Worm (Caenorhabditis elegans) whole organism, young adult: ENCODE data around the gene Y119D3B.14.
A peak's percentile ranks its signal among the peaks of the same experiment; 100 is the strongest.

ENCODE experiments used
- B0019.2 ChIP-seq: fragments of 200-800 bp; sonication (Bioruptor generic); conservative IDR thresholded peaks from 2 replicates; pipeline ENCODE4 v1.3.6; 2022; ENCODE audit warnings: missing genetic modification reagents, missing genetic modification characterization, missing compliant biosample characterization
- C06A6.2 ChIP-seq: fragments of 200-800 bp; sonication (Bioruptor generic); conservative IDR thresholded peaks from 2 replicates; pipeline ENCODE4 v1.3.6; 2022; ENCODE audit warnings: missing genetic modification characterization, missing compliant biosample characterization
- D2030.7 ChIP-seq: fragments of 200-800 bp; sonication (Bioruptor generic); IDR thresholded peaks from 2 replicates; pipeline ENCODE4 v1.3.6; 2022; ENCODE audit warnings: missing genetic modification reagents, missing genetic modification characterization, missing compliant biosample characterization
- F33H1.4 ChIP-seq: fragments of 200-800 bp; sonication (Bioruptor generic); IDR thresholded peaks from 2 replicates; pipeline ENCODE4 v1.3.6; 2022; ENCODE audit warnings: missing genetic modification reagents, missing genetic modification characterization, missing compliant biosample characterization
- F37B4.10 ChIP-seq: fragments of 200-800 bp; sonication (Bioruptor generic); IDR thresholded peaks from 2 replicates; pipeline ENCODE4 v1.3.6; 2022; ENCODE audit warnings: missing genetic modification characterization, missing compliant biosample characterization
- F39B2.1 ChIP-seq: fragments of 200-800 bp; sonication (Bioruptor generic); IDR thresholded peaks from 2 replicates; pipeline ENCODE4 v1.3.6; 2022; ENCODE audit warnings: missing genetic modification reagents, missing genetic modification characterization, missing compliant biosample characterization
- F52B5.7 ChIP-seq: sonication (generic microtip); optimal IDR thresholded peaks from 2 replicates; lab custom pipeline; 2016; ENCODE audit warnings: mild to moderate bottlenecking, missing genetic modification characterization, missing compliant biosample characterization
- F55B11.4 ChIP-seq: sonication (generic microtip); optimal IDR thresholded peaks from 2 replicates; lab custom pipeline; 2016; ENCODE audit warnings: missing compliant biosample characterization, missing genetic modification characterization, borderline replicate concordance; ENCODE audit not compliant: insufficient read depth
- F57A8.1 ChIP-seq: fragments of 200-800 bp; sonication (Bioruptor generic); optimal IDR thresholded peaks from 2 replicates; lab custom pipeline; 2018; ENCODE audit warnings: mild to moderate bottlenecking, missing genetic modification characterization, moderate library complexity, missing compliant biosample characterization
- K12H6.12 ChIP-seq: fragments of 200-800 bp; sonication (Bioruptor generic); optimal IDR thresholded peaks from 2 replicates; lab custom pipeline; 2018; ENCODE audit warnings: mild to moderate bottlenecking, missing genetic modification characterization, missing compliant biosample characterization
- T07F8.4 ChIP-seq: sonication (generic microtip); optimal IDR thresholded peaks from 2 replicates; lab custom pipeline; 2016; ENCODE audit warnings: mild to moderate bottlenecking, missing genetic modification characterization, moderate library complexity, missing compliant biosample characterization
- T26A5.8 ChIP-seq: sonication (generic microtip); optimal IDR thresholded peaks from 2 replicates; lab custom pipeline; 2016; ENCODE audit warnings: missing genetic modification characterization, missing compliant biosample characterization
- Y53F4B.3 ChIP-seq: fragments of 200-800 bp; sonication (Bioruptor generic); IDR thresholded peaks from 2 replicates; pipeline ENCODE4 v1.3.6; 2022; ENCODE audit warnings: missing genetic modification reagents, missing genetic modification characterization, missing compliant biosample characterization
- Y67H2A.10 ChIP-seq: fragments of 200-800 bp; sonication (Bioruptor generic); conservative IDR thresholded peaks from 2 replicates; pipeline ENCODE4 v1.3.6; 2022; ENCODE audit warnings: missing genetic modification reagents, missing genetic modification characterization, missing compliant biosample characterization
- Y95B8A.8 ChIP-seq: fragments of 200-800 bp; sonication (Bioruptor generic); IDR thresholded peaks from 2 replicates; pipeline ENCODE4 v1.3.6; 2022; ENCODE audit warnings: missing genetic modification reagents, missing genetic modification characterization, missing compliant biosample characterization
- ama-1 ChIP-seq, 3 experiments: fragments of 150-350 bp in 1 of 3; sonication (generic microtip) in 2 of 3; optimal IDR thresholded peaks; 2 replicates each; lab custom pipeline; 2014 to 2018; ENCODE audit warnings: missing biosample characterization in 2 of 3, missing genetic modification characterization in 2 of 3, missing genetic modification reagents in 2 of 3
- attf-6 ChIP-seq: fragments of 200-800 bp; sonication (Bioruptor generic); IDR thresholded peaks from 2 replicates; pipeline ENCODE4 v1.3.6; 2022; ENCODE audit warnings: missing genetic modification reagents, missing genetic modification characterization, missing compliant biosample characterization
- cebp-1 ChIP-seq, 2 experiments: fragments of 200-800 bp in 1 of 2; sonication (Bioruptor generic) in 1 of 2; sonication (generic microtip) in 1 of 2; IDR thresholded peaks in 1 of 2; optimal IDR thresholded peaks in 1 of 2; 2 replicates each; pipeline versions ENCODE4 v1.3.6 to Lab custom; 2017 to 2022; ENCODE audit warnings: missing compliant biosample characterization in 2 of 2, missing genetic modification characterization in 2 of 2, mild to moderate bottlenecking in 1 of 2, missing genetic modification reagents in 1 of 2, moderate library complexity in 1 of 2
- ceh-100 ChIP-seq: fragments of 200-800 bp; sonication (Bioruptor generic); IDR thresholded peaks from 2 replicates; pipeline ENCODE4 v1.3.6; 2022; ENCODE audit warnings: missing genetic modification reagents, missing genetic modification characterization, missing compliant biosample characterization
- die-1 ChIP-seq: sonication (generic microtip); optimal IDR thresholded peaks from 2 replicates; lab custom pipeline; 2016; ENCODE audit warnings: missing genotype, mild to moderate bottlenecking, missing genetic modification characterization, missing compliant biosample characterization
- dpff-1 ChIP-seq: sonication (generic microtip); optimal IDR thresholded peaks from 2 replicates; lab custom pipeline; 2017; ENCODE audit warnings: mild to moderate bottlenecking, missing genetic modification characterization, missing compliant biosample characterization
- dpl-1 ChIP-seq: fragments of 150-350 bp; optimal IDR thresholded peaks from 2 replicates; lab custom pipeline; 2014; ENCODE audit warnings: missing biosample characterization, missing genetic modification reagents, missing genetic modification characterization
- hlh-26 ChIP-seq: fragments of 200-800 bp; sonication (Bioruptor generic); conservative IDR thresholded peaks from 2 replicates; pipeline ENCODE4 v1.3.6; 2022; ENCODE audit warnings: missing genetic modification reagents, missing genetic modification characterization, missing compliant biosample characterization
- let-607 ChIP-seq, 2 experiments: fragments of 200-800 bp in 1 of 2; sonication (Bioruptor generic) in 1 of 2; sonication (generic microtip) in 1 of 2; optimal IDR thresholded peaks; 2 replicates each; lab custom pipeline; 2016 to 2018; ENCODE audit warnings: mild to moderate bottlenecking in 2 of 2, missing compliant biosample characterization in 2 of 2, missing genetic modification characterization in 2 of 2, moderate library complexity in 2 of 2, missing genotype in 1 of 2
- lsl-1 ChIP-seq: fragments of 200-800 bp; sonication (Bioruptor generic); optimal IDR thresholded peaks from 2 replicates; lab custom pipeline; 2018; ENCODE audit warnings: mild to moderate bottlenecking, missing genetic modification characterization, moderate library complexity, missing compliant biosample characterization
- lsy-27 ChIP-seq: sonication (generic microtip); optimal IDR thresholded peaks from 2 replicates; lab custom pipeline; 2017; ENCODE audit warnings: missing genetic modification characterization, mild to moderate bottlenecking, missing compliant biosample characterization, antibody characterized with exemption, missing genotype, borderline replicate concordance; ENCODE audit not compliant: insufficient read depth
- mes-4 ChIP-seq: sonication (generic microtip); optimal IDR thresholded peaks from 2 replicates; lab custom pipeline; 2016; ENCODE audit warnings: missing genotype, missing genetic modification characterization, missing compliant biosample characterization
- nfya-1 ChIP-seq: sonication (generic microtip); optimal IDR thresholded peaks from 2 replicates; lab custom pipeline; 2017; ENCODE audit warnings: antibody characterized with exemption, missing compliant biosample characterization, missing genetic modification characterization, borderline replicate concordance; ENCODE audit not compliant: insufficient read depth
- nfya-2 ChIP-seq: fragments of 200-800 bp; sonication (Bioruptor generic); IDR thresholded peaks from 2 replicates; pipeline ENCODE4 v1.3.6; 2022; ENCODE audit warnings: missing genetic modification reagents, missing genetic modification characterization, missing compliant biosample characterization
- nhr-27 ChIP-seq: fragments of 200-800 bp; sonication (Bioruptor generic); optimal IDR thresholded peaks from 2 replicates; lab custom pipeline; 2018; ENCODE audit warnings: mild to moderate bottlenecking, missing genetic modification characterization, moderate library complexity, missing compliant biosample characterization
- nhr-90 ChIP-seq: sonication (generic microtip); optimal IDR thresholded peaks from 2 replicates; lab custom pipeline; 2016; ENCODE audit warnings: missing genotype, mild to moderate bottlenecking, missing genetic modification characterization, missing compliant biosample characterization
- pha-4 ChIP-seq: fragments of 150-350 bp; sonication (generic microtip); optimal IDR thresholded peaks from 2 replicates; lab custom pipeline; 2014; ENCODE audit warnings: missing biosample characterization, missing genetic modification reagents, missing genetic modification characterization
- rec-8 ChIP-seq, 2 experiments: sonication (generic microtip); optimal IDR thresholded peaks; 2 replicates each; lab custom pipeline; 2016; ENCODE audit warnings: mild to moderate bottlenecking in 2 of 2, missing genetic modification characterization in 2 of 2, missing genetic modification reagents in 2 of 2, missing genotype in 2 of 2, missing biosample characterization in 1 of 2, missing compliant biosample characterization in 1 of 2, moderate library complexity in 1 of 2
- sdz-38 ChIP-seq: sonication (generic microtip); optimal IDR thresholded peaks from 2 replicates; lab custom pipeline; 2016; ENCODE audit warnings: missing genotype, missing genetic modification characterization, missing compliant biosample characterization
- snpc-1.3 ChIP-seq: sonication (generic microtip); optimal IDR thresholded peaks from 2 replicates; lab custom pipeline; 2017; ENCODE audit warnings: missing genetic modification characterization, mild to moderate bottlenecking, missing compliant biosample characterization, antibody characterized with exemption, moderate library complexity, missing genotype, missing genetic modification reagents; ENCODE audit not compliant: insufficient read depth
- sptf-2 ChIP-seq: fragments of 200-800 bp; sonication (Bioruptor generic); optimal IDR thresholded peaks from 2 replicates; lab custom pipeline; 2018; ENCODE audit warnings: mild to moderate bottlenecking, missing genetic modification characterization, missing compliant biosample characterization
- tbx-9 ChIP-seq: sonication (generic microtip); optimal IDR thresholded peaks from 2 replicates; lab custom pipeline; 2016; ENCODE audit warnings: borderline replicate concordance, missing genetic modification characterization, inconsistent platforms, missing compliant biosample characterization
- tlf-1 ChIP-seq: fragments of 200-800 bp; sonication (Bioruptor generic); optimal IDR thresholded peaks from 2 replicates; lab custom pipeline; 2018; ENCODE audit warnings: mild to moderate bottlenecking, missing genetic modification characterization, missing compliant biosample characterization
- unc-62 ChIP-seq: fragments of 150-350 bp; optimal IDR thresholded peaks from 2 replicates; lab custom pipeline; 2014; ENCODE audit warnings: missing biosample characterization, missing genetic modification reagents, missing genetic modification characterization
- xnd-1 ChIP-seq: sonication (generic microtip); optimal IDR thresholded peaks from 2 replicates; lab custom pipeline; 2016; ENCODE audit warnings: missing genotype, missing genetic modification reagents, missing genetic modification characterization, missing compliant biosample characterization
- zfh-2 ChIP-seq: fragments of 200-800 bp; sonication (Bioruptor generic); conservative IDR thresholded peaks from 2 replicates; pipeline ENCODE4 v1.3.6; 2022; ENCODE audit warnings: missing genetic modification reagents, missing genetic modification characterization, missing compliant biosample characterization
- ztf-18 ChIP-seq: sonication (generic microtip); optimal IDR thresholded peaks from 2 replicates; lab custom pipeline; 2016; ENCODE audit warnings: missing genotype, mild to moderate bottlenecking, missing genetic modification characterization, missing compliant biosample characterization
- ztf-26 ChIP-seq: sonication (generic microtip); optimal IDR thresholded peaks from 2 replicates; lab custom pipeline; 2017; ENCODE audit warnings: missing genetic modification characterization, missing compliant biosample characterization

Y119D3B.14 gene

ce11 chrIII:1206331-1206730, 12.7 kb upstream of the Y119D3B.14 start:
- no peak for TF ChIP-seq C06A6.2
- TF ChIP-seq pha-4, result no peak
- no peak for TF ChIP-seq F33H1.4
- no peak for TF ChIP-seq hlh-26
- TF ChIP-seq, all 124 proteins: peak for 0

- peak; percentile 71 for TF ChIP-seq zfh-2
- no peak for TF ChIP-seq tlf-1 (GFP tag; lab: Kevin White, UChicago)
Observed at ce11 chrIII:1205421-1205820, 11.8 kb upstream of the Y119D3B.14 start.

ce11 chrIII:1201958-1202596, 8.5 kb upstream of the Y119D3B.14 start, which contains the start of the genes mrpl-45 and Y119D3B.12:
Gene mrpl-45, minus strand, starts transcription at chrIII:1202008.
Gene Y119D3B.12, plus strand, starts transcription at chrIII:1202546.
- no peak for TF ChIP-seq Y53F4B.3 (GFP tag; lab: Robert Waterston, UW)
- TF ChIP-seq nhr-90 (tag; lab: Kevin White, UChicago), result no peak
- no peak for TF ChIP-seq rec-8 (tag; optimal IDR thresholded peaks at IDR 0.05; lab: Kevin White, UChicago)
- TF ChIP-seq nfya-1 (tag; lab: Kevin White, UChicago), result no peak
- no peak for TF ChIP-seq F52B5.7 (tag; lab: Kevin White, UChicago)
- TF ChIP-seq sdz-38 (tag; lab: Kevin White, UChicago), result no peak
- TF ChIP-seq snpc-1.3 (tag; lab: Kevin White, UChicago), result peak; percentile 63
- no peak for TF ChIP-seq mes-4
- TF ChIP-seq T07F8.4, result no peak
- no peak for TF ChIP-seq tbx-9
- no peak for TF ChIP-seq nfya-2
- peak; percentile 73 for TF ChIP-seq D2030.7 (GFP tag; lab: Robert Waterston, UW)
- TF ChIP-seq cebp-1 (GFP tag; IDR thresholded peaks at IDR 0.05; lab: Robert Waterston, UW), result no peak
- peak; percentile 68 for TF ChIP-seq cebp-1 (tag; optimal IDR thresholded peaks at IDR 0.05; lab: Kevin White, UChicago)
- TF ChIP-seq F55B11.4, result no peak
- no peak for TF ChIP-seq Y95B8A.8
- TF ChIP-seq ztf-26, result no peak
- peak; percentile 17 for TF ChIP-seq tlf-1 (GFP tag; lab: Kevin White, UChicago)
- no peak for TF ChIP-seq die-1 (tag; lab: Kevin White, UChicago)
- no peak for TF ChIP-seq F57A8.1
- TF ChIP-seq B0019.2 (GFP tag; lab: Robert Waterston, UW), result no peak
- TF ChIP-seq xnd-1, result no peak
- TF ChIP-seq dpff-1 (tag; lab: Kevin White, UChicago), result no peak
- no peak for TF ChIP-seq ama-1 (optimal IDR thresholded peaks at IDR 0.05; lab: Kevin White, UChicago)
- TF ChIP-seq ama-1 (GFP tag; optimal IDR thresholded peaks at IDR 0.05; lab: Kevin White, UChicago), result no peak
- no peak for TF ChIP-seq sptf-2 (GFP tag; lab: Kevin White, UChicago)
- TF ChIP-seq ceh-100, result no peak
- peak; percentile 5 for TF ChIP-seq dpl-1 (GFP tag; lab: Kevin White, UChicago)
- TF ChIP-seq lsl-1 (GFP tag; lab: Kevin White, UChicago), result peak; percentile 52
- TF ChIP-seq nhr-27, result no peak
- TF ChIP-seq let-607 (tag; optimal IDR thresholded peaks at IDR 0.05; lab: Kevin White, UChicago), result no peak
- no peak for TF ChIP-seq Y67H2A.10 (GFP tag; lab: Robert Waterston, UW)
- no peak for TF ChIP-seq lsy-27 (tag; lab: Kevin White, UChicago)
- TF ChIP-seq unc-62 (GFP tag; lab: Kevin White, UChicago), result no peak
- TF ChIP-seq K12H6.12, result no peak
- TF ChIP-seq F39B2.1 (GFP tag; lab: Robert Waterston, UW), result no peak
- no peak for TF ChIP-seq attf-6
- no peak for TF ChIP-seq T26A5.8 (tag; lab: Kevin White, UChicago)
- TF ChIP-seq ztf-18, result no peak
- no peak for TF ChIP-seq F37B4.10
